Fruit fly (Drosophila melanogaster): ENCODE data around the gene Ir76a.

Ir76a gene

dm6 chr3L:19787632-19788031 is 11.4 kb upstream of the Ir76a start:
- peak; percentile 71 for TF ChIP-seq Med (GFP tag)
- TF ChIP-seq mirr (GFP tag; optimal IDR thresholded peaks at IDR 0.05), result peak; percentile 40
- TF ChIP-seq CG15479 (GFP tag; optimal IDR thresholded peaks at IDR 0.05), result peak; percentile 30
- 0 out of 2 replicates have a peak, but pooled peaks have one; percentile 7 for TF ChIP-seq CG32532 (GFP tag; IDR thresholded peaks at IDR 0.05)
- TF ChIP-seq CG34376 (GFP tag; optimal IDR thresholded peaks at IDR 0.05), result peak; percentile 21
- no peak for TF ChIP-seq lab (GFP tag; optimal IDR thresholded peaks at IDR 0.05)
- TF ChIP-seq sna (GFP tag; IDR thresholded peaks at IDR 0.05; ENCODE audit: partially characterized antibody), result no peak
- peak; percentile 36; the same call in 1 of the 2 replicates for TF ChIP-seq rib (GFP tag; IDR thresholded peaks at IDR 0.05)
- no peak for TF ChIP-seq lmd (GFP tag; IDR thresholded peaks at IDR 0.05)
- peak; percentile 46 for TF ChIP-seq CG10543 (GFP tag; optimal IDR thresholded peaks at IDR 0.05)
- TF ChIP-seq B-H2 (GFP tag; optimal IDR thresholded peaks at IDR 0.05), result peak; percentile 13
- TF ChIP-seq CG12769 (tag; optimal IDR thresholded peaks at IDR 0.05), result peak; percentile 18
- peak; percentile 11; the same call in 1 of the 2 replicates for TF ChIP-seq Rfx (GFP tag; IDR thresholded peaks at IDR 0.05)
- peak; percentile 50 for TF ChIP-seq exex (tag; optimal IDR thresholded peaks at IDR 0.05)
- TF ChIP-seq sug (tag; optimal IDR thresholded peaks at IDR 0.05), result peak; percentile 70
- TF ChIP-seq grn (GFP tag; optimal IDR thresholded peaks at IDR 0.05), result peak; percentile 84
- TF ChIP-seq cg (GFP tag; optimal IDR thresholded peaks at IDR 0.05), result peak; percentile 52
- no peak for TF ChIP-seq dmrt11E (tag; optimal IDR thresholded peaks at IDR 0.05)
- TF ChIP-seq inv (GFP tag; IDR thresholded peaks at IDR 0.05; ENCODE audit: partially characterized antibody), result no peak
- peak; percentile 17 for TF ChIP-seq HmgZ (tag; optimal IDR thresholded peaks at IDR 0.05)
- TF ChIP-seq chinmo (GFP tag; IDR thresholded peaks at IDR 0.05; ENCODE audit: partially characterized antibody), result no peak
- peak; percentile 68 for TF ChIP-seq CG13894 (tag; optimal IDR thresholded peaks at IDR 0.05)

DNA sequence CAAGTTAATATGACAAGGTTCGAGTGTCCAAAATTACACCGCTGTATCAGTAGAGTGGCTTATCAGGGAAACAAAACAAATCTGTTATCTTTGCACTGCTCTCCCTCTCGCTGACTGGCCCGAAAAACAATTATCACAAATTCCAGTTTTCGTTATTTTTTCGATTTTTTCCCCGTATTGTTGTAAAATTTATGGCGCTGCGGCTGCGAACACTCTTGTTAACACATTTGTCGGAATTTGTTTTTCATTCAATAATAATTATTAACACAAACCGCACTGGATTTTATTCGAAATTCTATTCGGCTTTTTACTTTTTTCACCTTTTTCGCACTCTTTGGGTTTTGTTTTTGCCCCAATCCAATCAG is 8.5 kb upstream of the Ir76a start:
- TF ChIP-seq sd (tag; optimal IDR thresholded peaks at IDR 0.05), result peak; percentile 68
- TF ChIP-seq CG2120 (GFP tag; optimal IDR thresholded peaks at IDR 0.05), result no peak
- peak; percentile 31 for TF ChIP-seq exex (tag; optimal IDR thresholded peaks at IDR 0.05)
- TF ChIP-seq row (GFP tag; IDR thresholded peaks at IDR 0.05), result no peak
- no peak for TF ChIP-seq ATbp (GFP tag; optimal IDR thresholded peaks at IDR 0.05)
- no peak for TF ChIP-seq tx (GFP tag; optimal IDR thresholded peaks at IDR 0.05)

dm6 chr3L:19790929-19791687 is 8.0 kb upstream of the Ir76a start:
- TF ChIP-seq luna (GFP tag; optimal IDR thresholded peaks at IDR 0.05), result no peak
- no peak for TF ChIP-seq CG11456 (GFP tag; IDR thresholded peaks at IDR 0.05)
- TF ChIP-seq pum (GFP tag; optimal IDR thresholded peaks at IDR 0.05), result peak; percentile 46
- TF ChIP-seq CG7928 (GFP tag; optimal IDR thresholded peaks at IDR 0.05), result peak; percentile 30
- TF ChIP-seq Atf6 (GFP tag; IDR thresholded peaks at IDR 0.05), result peak; percentile 69
- no peak for TF ChIP-seq CG31365 (tag; optimal IDR thresholded peaks at IDR 0.05)
- TF ChIP-seq Chrac-16 (GFP tag; optimal IDR thresholded peaks at IDR 0.05), result peak; percentile 72
- TF ChIP-seq CG11085 (GFP tag; IDR thresholded peaks at IDR 0.05), result no peak
- TF ChIP-seq CG8924 (tag; optimal IDR thresholded peaks at IDR 0.05), result peak; percentile 68
- peak; percentile 33; the same call in 1 of the 3 replicates for TF ChIP-seq Aef1 (GFP tag; IDR thresholded peaks at IDR 0.05)
- no peak; the same call in 1 of the 2 replicates for TF ChIP-seq Ravus (GFP tag; IDR thresholded peaks at IDR 0.05)
- TF ChIP-seq CG12104 (GFP tag; optimal IDR thresholded peaks at IDR 0.05), result peak; percentile 48
- TF ChIP-seq gem (tag; optimal IDR thresholded peaks at IDR 0.05), result peak; percentile 79
- no peak for TF ChIP-seq CG17186 (GFP tag; optimal IDR thresholded peaks at IDR 0.05)
- TF ChIP-seq CG14710 (tag; optimal IDR thresholded peaks at IDR 0.05), result peak; percentile 62
- peak; percentile 77 for TF ChIP-seq lilli (GFP tag; optimal IDR thresholded peaks at IDR 0.05)
- TF ChIP-seq p53 (GFP tag; optimal IDR thresholded peaks at IDR 0.05), result peak; percentile 42
- TF ChIP-seq unpg (GFP tag; optimal IDR thresholded peaks at IDR 0.05), result peak; percentile 28
- no peak for TF ChIP-seq CG12299 (tag; optimal IDR thresholded peaks at IDR 0.05)
- no peak for TF ChIP-seq Mrtf (GFP tag; IDR thresholded peaks at IDR 0.05)
- no peak for TF ChIP-seq CG6272 (GFP tag; IDR thresholded peaks at IDR 0.05)
